ENCODE assay signal across 5 worm cellular contexts in genomic region chrX:10617815-10618214, ce11.
A peak's percentile ranks its signal among the peaks of the same experiment; 100 is the strongest.
TF ChIP-seq lines count a peak whose summit lies in the region.

No protein-coding gene starts in this region.

TF ChIP-seq in whole organism, L1 larva, 84 proteins besides CTCF, POLR2A, EP300 and RAD21:
- no peak for TF ChIP-seq hlh-17 (GFP tag; optimal IDR thresholded peaks at IDR 0.05; lab: Kevin White, UChicago; ENCODE audit: borderline replicate concordance)
- TF ChIP-seq nhr-28 (tag; optimal IDR thresholded peaks at IDR 0.05; lab: Kevin White, UChicago) = no peak
- TF ChIP-seq elt-2 (tag; optimal IDR thresholded peaks at IDR 0.05; lab: Kevin White, UChicago) = peak; percentile 35
- TF ChIP-seq nhr-85 (tag; lab: Kevin White, UChicago) = peak; percentile 16
- TF ChIP-seq lsy-2 (tag; optimal IDR thresholded peaks at IDR 0.05; lab: Kevin White, UChicago) = no peak
TF ChIP-seq in whole organism, L1 larva: peak in this region for 2.

TF ChIP-seq in whole organism, L2 larva, 48 proteins besides CTCF, POLR2A, EP300 and RAD21:
- no peak for TF ChIP-seq skn-1 (tag; optimal IDR thresholded peaks at IDR 0.05; lab: Kevin White, UChicago)
- TF ChIP-seq egl-27 (tag; optimal IDR thresholded peaks at IDR 0.05; lab: Kevin White, UChicago) = no peak
- TF ChIP-seq fos-1 (tag; optimal IDR thresholded peaks at IDR 0.05; lab: Kevin White, UChicago) = peak; percentile 90
- no peak for TF ChIP-seq nhr-237 (tag; optimal IDR thresholded peaks at IDR 0.05; lab: Kevin White, UChicago)
- no peak for TF ChIP-seq alr-1 (tag; optimal IDR thresholded peaks at IDR 0.05; lab: Kevin White, UChicago)

TF ChIP-seq in whole organism, L3 larva, 47 proteins besides CTCF, POLR2A, EP300 and RAD21:
- TF ChIP-seq skn-1 (tag; optimal IDR thresholded peaks at IDR 0.05; lab: Kevin White, UChicago) (no peak), elt-2 (tag; optimal IDR thresholded peaks at IDR 0.05; lab: Kevin White, UChicago) (peak; percentile 58), fos-1 (tag; optimal IDR thresholded peaks at IDR 0.05; lab: Kevin White, UChicago) (no peak), egl-5 (tag; optimal IDR thresholded peaks at IDR 0.05; lab: Kevin White, UChicago) (no peak), zag-1 (tag; optimal IDR thresholded peaks at IDR 0.05; lab: Kevin White, UChicago) (no peak), pha-4 (tag; optimal IDR thresholded peaks at IDR 0.05; lab: Kevin White, UChicago) (no peak), elt-3 (tag; optimal IDR thresholded peaks at IDR 0.05; lab: Kevin White, UChicago) (no peak), ceh-28 (tag; optimal IDR thresholded peaks at IDR 0.05; lab: Kevin White, UChicago) (no peak)
TF ChIP-seq in whole organism, L3 larva: peak in this region for 1.

TF ChIP-seq in whole organism, L4 larva, 104 proteins besides CTCF, POLR2A, EP300 and RAD21:
- TF ChIP-seq ceh-28 (tag; optimal IDR thresholded peaks at IDR 0.05; lab: Kevin White, UChicago) (no peak), dmd-6 (GFP tag; IDR thresholded peaks at IDR 0.05; lab: Robert Waterston, UW) (peak; percentile 36; the same call in 1 of the 2 replicates), ZK337.2 (GFP tag; IDR thresholded peaks at IDR 0.05; lab: Robert Waterston, UW) (no peak), hlh-11 (tag; optimal IDR thresholded peaks at IDR 0.05; lab: Kevin White, UChicago) (peak; percentile 33), pqm-1 (tag; optimal IDR thresholded peaks at IDR 0.05; lab: Kevin White, UChicago) (peak; percentile 71), daf-16 (GFP tag; optimal IDR thresholded peaks at IDR 0.05; lab: Kevin White, UChicago) (no peak), daf-16 (tag; optimal IDR thresholded peaks at IDR 0.05; lab: Kevin White, UChicago) (peak; percentile 20), dve-1 (tag; optimal IDR thresholded peaks at IDR 0.05; lab: Kevin White, UChicago; ENCODE audit: insufficient read depth) (peak; percentile 0), nhr-28 (tag; optimal IDR thresholded peaks at IDR 0.05; lab: Kevin White, UChicago) (peak; percentile 40), php-3 (GFP tag; IDR thresholded peaks at IDR 0.05; lab: Robert Waterston, UW) (peak; percentile 59; the same call in 1 of the 2 replicates), Y48G9A.11 (GFP tag; IDR thresholded peaks at IDR 0.05; lab: Robert Waterston, UW) (no peak), hlh-30 (tag; optimal IDR thresholded peaks at IDR 0.05; lab: Kevin White, UChicago; ENCODE audit: insufficient read depth) (no peak), lsy-2 (tag; optimal IDR thresholded peaks at IDR 0.05; lab: Kevin White, UChicago) (no peak)
TF ChIP-seq in whole organism, L4 larva: peak in this region for 7.

TF ChIP-seq in whole organism, young adult, 124 proteins besides CTCF, POLR2A, EP300 and RAD21:
- TF ChIP-seq hrde-1 (tag; optimal IDR thresholded peaks at IDR 0.05; lab: Kevin White, UChicago; ENCODE audit: borderline replicate concordance) (no peak), nhr-80 (tag; optimal IDR thresholded peaks at IDR 0.05; lab: Kevin White, UChicago) (peak; percentile 68)
